Worm (Caenorhabditis elegans): ENCODE data around the gene ifd-1.

The ifd-1 gene

DNA sequence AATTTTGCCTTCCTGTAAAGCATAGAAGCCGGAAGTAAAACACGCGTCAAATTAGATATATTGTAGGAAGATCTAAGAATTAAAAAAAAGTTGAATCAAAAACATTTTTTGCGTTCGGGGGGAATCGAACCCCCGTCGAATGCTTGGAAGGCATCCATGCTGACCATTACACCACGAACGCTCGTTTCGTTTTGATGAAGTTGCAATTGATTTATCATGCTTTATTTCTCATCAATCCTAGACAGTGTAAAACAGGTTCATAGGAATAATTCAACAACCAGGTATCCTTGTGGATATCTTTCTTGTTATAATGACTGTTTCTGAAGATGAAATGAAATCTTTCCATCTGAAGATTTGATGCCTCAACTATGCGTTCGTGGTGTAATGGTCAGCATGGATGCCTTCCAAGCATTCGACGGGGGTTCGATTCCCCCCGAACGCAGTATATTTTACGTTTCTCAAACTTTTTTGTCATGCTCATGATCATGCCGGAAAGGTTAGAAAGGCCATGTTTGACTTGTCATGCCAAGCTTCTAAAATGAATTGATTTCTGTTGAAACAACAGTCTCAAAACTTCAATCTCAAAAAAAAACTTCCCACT, 4.3 kb downstream of the ifd-1 start (continued):
- TF ChIP-seq F49E8.2 (tag; optimal IDR thresholded peaks at IDR 0.05; ENCODE audit: borderline replicate concordance) (no peak), F10B5.3 (tag; optimal IDR thresholded peaks at IDR 0.05) (no peak), ceh-82 (tag; optimal IDR thresholded peaks at IDR 0.05) (no peak), lin-38 (GFP tag; IDR thresholded peaks at IDR 0.05) (peak; percentile 71), pha-4 (GFP tag; IDR thresholded peaks at IDR 0.05) (peak; percentile 70; the same call in 1 of the 2 replicates), pha-4 (tag; optimal IDR thresholded peaks at IDR 0.05) (no peak), tag-97 (GFP tag; IDR thresholded peaks at IDR 0.05) (no peak), dmd-8 (GFP tag; IDR thresholded peaks at IDR 0.05) (no peak), nhr-77 (tag; optimal IDR thresholded peaks at IDR 0.05) (no peak), zfp-3 (GFP tag; conservative IDR thresholded peaks at IDR 0.05) (no peak), nhr-42 (GFP tag; IDR thresholded peaks at IDR 0.05) (no peak), D1046.2 (GFP tag; IDR thresholded peaks at IDR 0.05) (peak; percentile 64; the same call in 1 of the 2 replicates), mep-1 (tag; optimal IDR thresholded peaks at IDR 0.05) (no peak)

DNA sequence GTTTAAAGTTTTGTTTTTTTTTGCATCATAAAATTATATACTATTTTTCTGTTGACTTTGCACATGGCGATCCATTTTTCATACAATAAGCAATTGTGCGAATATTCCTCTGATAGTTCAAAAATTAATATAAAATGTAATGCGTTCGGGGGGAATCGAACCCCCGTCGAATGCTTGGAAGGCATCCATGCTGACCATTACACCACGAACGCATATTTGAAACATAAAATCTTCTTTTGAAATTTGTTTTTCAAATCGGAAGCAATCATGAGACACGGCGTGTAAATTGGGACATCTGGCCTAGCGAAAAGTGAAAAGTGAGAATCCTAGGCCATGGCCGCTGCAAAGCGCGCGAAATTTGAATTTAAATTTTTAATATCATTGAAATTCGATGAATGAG, 5.8 kb downstream of the ifd-1 start:
- TF ChIP-seq lim-7 (GFP tag; IDR thresholded peaks at IDR 0.05) (peak; percentile 57; the same call in 1 of the 2 replicates), madf-5 (GFP tag; IDR thresholded peaks at IDR 0.05) (peak; percentile 36 to 58; a peak in 1 of 4 replicates), dmd-9 (GFP tag; IDR thresholded peaks at IDR 0.05) (0 out of 2 replicates have a peak, but pooled peaks have one; percentile 27), ctbp-1 (GFP tag; IDR thresholded peaks at IDR 0.05) (peak; percentile 32; the same call in 1 of the 2 replicates), mes-2 (tag; optimal IDR thresholded peaks at IDR 0.05; ENCODE audit: poor library complexity, severe bottlenecking) (peak; percentile 12), mxl-2 (GFP tag; conservative IDR thresholded peaks at IDR 0.05) (0 out of 2 replicates have a peak, but pooled peaks have one; percentile 26), madf-9 (GFP tag; conservative IDR thresholded peaks at IDR 0.05) (peak; percentile 26; the same call in 1 of the 2 replicates), F26F4.8 (GFP tag; conservative IDR thresholded peaks at IDR 0.05) (peak; percentile 69; the same call in 1 of the 2 replicates), hmg-1.1 (GFP tag; IDR thresholded peaks at IDR 0.05) (peak; percentile 26; the same call in 1 of the 2 replicates), egl-43 (GFP tag; IDR thresholded peaks at IDR 0.05) (peak; percentile 76), Y48G9A.11 (GFP tag; IDR thresholded peaks at IDR 0.05) (0 out of 2 replicates have a peak, but pooled peaks have one; percentile 19), vab-7 (GFP tag; IDR thresholded peaks at IDR 0.05) (peak; percentile 43; the same call in 1 of the 2 replicates), arid-1 (GFP tag; conservative IDR thresholded peaks at IDR 0.05) (0 out of 2 replicates have a peak, but pooled peaks have one; percentile 12), lin-38 (GFP tag; IDR thresholded peaks at IDR 0.05) (peak; percentile 55), dmd-8 (GFP tag; IDR thresholded peaks at IDR 0.05) (peak; percentile 53; the same call in 1 of the 2 replicates), snpc-1.2 (GFP tag; IDR thresholded peaks at IDR 0.05) (peak; percentile 46; the same call in 1 of the 2 replicates), lin-1 (GFP tag; IDR thresholded peaks at IDR 0.05) (0 out of 2 replicates have a peak, but pooled peaks have one; percentile 9), D1046.2 (GFP tag; IDR thresholded peaks at IDR 0.05) (peak; percentile 62; the same call in 1 of the 2 replicates)

DNA sequence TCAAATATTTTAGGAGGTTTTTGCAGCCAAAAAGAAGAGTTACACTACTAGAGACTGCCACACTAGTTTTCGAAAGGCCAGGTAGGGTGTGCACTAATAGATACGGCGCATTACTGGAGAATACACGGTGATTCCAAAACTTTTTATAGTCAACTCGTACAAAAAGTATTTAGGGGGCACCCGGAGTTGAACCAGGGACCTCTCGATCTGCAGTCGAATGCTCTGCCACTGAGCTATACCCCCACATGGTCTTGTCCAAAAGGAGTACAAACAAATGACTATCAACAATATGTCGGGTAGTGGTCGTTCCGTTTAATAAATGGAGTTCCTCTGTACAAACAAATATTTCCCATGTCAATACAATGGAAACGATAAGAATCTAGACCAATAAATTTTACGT, 6.3 kb downstream of the ifd-1 start:
- peak; percentile 34; the same call in 1 of the 2 replicates for TF ChIP-seq mxl-2 (GFP tag; conservative IDR thresholded peaks at IDR 0.05)
- peak; percentile 72 for TF ChIP-seq nhr-41 (GFP tag; IDR thresholded peaks at IDR 0.05)
- peak; percentile 60 for TF ChIP-seq mes-2 (tag; optimal IDR thresholded peaks at IDR 0.05; ENCODE audit: poor library complexity, severe bottlenecking)
- TF ChIP-seq nhr-77 (tag; optimal IDR thresholded peaks at IDR 0.05) = peak; percentile 27
- TF ChIP-seq duxl-1 (tag; optimal IDR thresholded peaks at IDR 0.05; ENCODE audit: poor library complexity) = no peak
- TF ChIP-seq F26F4.8 (GFP tag; conservative IDR thresholded peaks at IDR 0.05) = no peak
- TF ChIP-seq vab-7 (GFP tag; IDR thresholded peaks at IDR 0.05) = peak; percentile 61; the same call in 1 of the 2 replicates
- TF ChIP-seq egl-43 (GFP tag; IDR thresholded peaks at IDR 0.05) = peak; percentile 78
- peak; percentile 57 for TF ChIP-seq dve-1 (tag; optimal IDR thresholded peaks at IDR 0.05; ENCODE audit: insufficient read depth)
- peak; percentile 12 for TF ChIP-seq hlh-11 (tag; optimal IDR thresholded peaks at IDR 0.05)
- no peak for TF ChIP-seq T26A8.4 (GFP tag; IDR thresholded peaks at IDR 0.05)
- TF ChIP-seq dmd-6 (GFP tag; IDR thresholded peaks at IDR 0.05) = peak; percentile 47
- 0 out of 2 replicates have a peak, but pooled peaks have one; percentile 45 for TF ChIP-seq daf-19 (GFP tag; conservative IDR thresholded peaks at IDR 0.05)
- no peak for TF ChIP-seq snpc-4 (tag; optimal IDR thresholded peaks at IDR 0.05)
- TF ChIP-seq tra-1 (GFP tag; IDR thresholded peaks at IDR 0.05) = peak; percentile 66; the same call in 1 of the 2 replicates
- no peak for TF ChIP-seq rbr-2 (tag; optimal IDR thresholded peaks at IDR 0.05)
- no peak for TF ChIP-seq hif-1 (tag; optimal IDR thresholded peaks at IDR 0.05)
- TF ChIP-seq F37D6.2 (tag; optimal IDR thresholded peaks at IDR 0.05) = no peak
- TF ChIP-seq attf-4 (tag; optimal IDR thresholded peaks at IDR 0.05) = no peak
- no peak for TF ChIP-seq sdz-12 (GFP tag; optimal IDR thresholded peaks at IDR 0.05)
- no peak for TF ChIP-seq daf-16 (GFP tag; optimal IDR thresholded peaks at IDR 0.05)
- TF ChIP-seq daf-16 (tag; optimal IDR thresholded peaks at IDR 0.05) = peak; percentile 53
- TF ChIP-seq F44E2.7 (GFP tag; IDR thresholded peaks at IDR 0.05) = peak; percentile 89; the same call in 1 of the 2 replicates

All from whole organism, L4 larva.